Fruit fly (Drosophila melanogaster): ENCODE measurements around the gene eRF1.

eRF1 gene

dm6 chr3L:20375878-20376563, 27.9 kb downstream of the eRF1 start, which contains the start of the genes Ide and RhoBTB (continued):
- TF ChIP-seq CG14050 (GFP tag; IDR thresholded peaks at IDR 0.05): peak; percentile 33; the same call in 1 of the 3 replicates
- TF ChIP-seq CG2889 (GFP tag; IDR thresholded peaks at IDR 0.05): peak; percentile 64; the same call in 1 of the 3 replicates
- no peak for TF ChIP-seq CG1024 (GFP tag; IDR thresholded peaks at IDR 0.05)
- TF ChIP-seq CG6765 (GFP tag; optimal IDR thresholded peaks at IDR 0.05): no peak
- no peak for TF ChIP-seq fd64A (GFP tag; optimal IDR thresholded peaks at IDR 0.05)
- peak; percentile 87 for TF ChIP-seq CG14710 (tag; optimal IDR thresholded peaks at IDR 0.05)
- TF ChIP-seq CG11085 (GFP tag; IDR thresholded peaks at IDR 0.05): peak; percentile 84
- peak; percentile 11 for TF ChIP-seq CG17912 (GFP tag; optimal IDR thresholded peaks at IDR 0.05)
- peak; percentile 36 for TF ChIP-seq Hr39 (optimal IDR thresholded peaks at IDR 0.05)
- TF ChIP-seq Hey (tag; optimal IDR thresholded peaks at IDR 0.05): no peak
- peak; percentile 80 for TF ChIP-seq luna (GFP tag; optimal IDR thresholded peaks at IDR 0.05)
- peak; percentile 63 for TF ChIP-seq stwl (tag; optimal IDR thresholded peaks at IDR 0.05)
- TF ChIP-seq Dad (GFP tag; optimal IDR thresholded peaks at IDR 0.05): peak; percentile 45
- no peak for TF ChIP-seq CG6854 (GFP tag; optimal IDR thresholded peaks at IDR 0.05)
- peak; percentile 59 for TF ChIP-seq caup (GFP tag; optimal IDR thresholded peaks at IDR 0.05; ENCODE audit: severe bottlenecking)
- TF ChIP-seq eyg (GFP tag; optimal IDR thresholded peaks at IDR 0.05): peak; percentile 75
- peak; percentile 64 for TF ChIP-seq CG15479 (GFP tag; optimal IDR thresholded peaks at IDR 0.05)
- TF ChIP-seq CG32767 (GFP tag; IDR thresholded peaks at IDR 0.05): no peak
- TF ChIP-seq jing (GFP tag; optimal IDR thresholded peaks at IDR 0.05): peak; percentile 26
- peak; percentile 96 for TF ChIP-seq Abd-B (GFP tag; optimal IDR thresholded peaks at IDR 0.05)
- peak; percentile 87 for TF ChIP-seq CG2678 (tag; optimal IDR thresholded peaks at IDR 0.05)
- TF ChIP-seq ab (GFP tag; optimal IDR thresholded peaks at IDR 0.05): peak; percentile 61
- TF ChIP-seq Dbx (GFP tag; IDR thresholded peaks at IDR 0.05): peak; percentile 86
- TF ChIP-seq crc (GFP tag; optimal IDR thresholded peaks at IDR 0.05): peak; percentile 67
- peak; percentile 90 for TF ChIP-seq CG7786 (GFP tag; optimal IDR thresholded peaks at IDR 0.05)
- 0 out of 2 replicates have a peak, but pooled peaks have one; percentile 41 for TF ChIP-seq Rx (GFP tag; IDR thresholded peaks at IDR 0.05)
- peak; percentile 78 for TF ChIP-seq Fer3 (tag; optimal IDR thresholded peaks at IDR 0.05)
- TF ChIP-seq CG13424 (tag; optimal IDR thresholded peaks at IDR 0.05): peak; percentile 87
- no peak for TF ChIP-seq Vsx1 (GFP tag; optimal IDR thresholded peaks at IDR 0.05)
- peak; percentile 95 for TF ChIP-seq CG10267 (tag; optimal IDR thresholded peaks at IDR 0.05)
- TF ChIP-seq CG9876 (GFP tag; optimal IDR thresholded peaks at IDR 0.05): peak; percentile 85
- peak in 1 of 2 experiments; percentile 23 for TF ChIP-seq Trl (optimal IDR thresholded peaks at IDR 0.05)
- peak; percentile 86 for TF ChIP-seq Trl (GFP tag; optimal IDR thresholded peaks at IDR 0.05)
- peak; percentile 76 for TF ChIP-seq Usf (GFP tag; optimal IDR thresholded peaks at IDR 0.05)
- TF ChIP-seq pzg (GFP tag; optimal IDR thresholded peaks at IDR 0.05): peak; percentile 73
- peak; percentile 47 for TF ChIP-seq Mes4 (GFP tag; optimal IDR thresholded peaks at IDR 0.05)
- TF ChIP-seq CG10654 (GFP tag; optimal IDR thresholded peaks at IDR 0.05): peak; percentile 81
- peak; percentile 25 for TF ChIP-seq CG17802 (tag; optimal IDR thresholded peaks at IDR 0.05)
- TF ChIP-seq Adf1 (GFP tag; IDR thresholded peaks at IDR 0.05): peak; percentile 32; the same call in 1 of the 2 replicates
- TF ChIP-seq Hr78 (GFP tag; optimal IDR thresholded peaks at IDR 0.05): no peak
- TF ChIP-seq CG12104 (GFP tag; optimal IDR thresholded peaks at IDR 0.05): peak; percentile 69
- TF ChIP-seq Sin3A (optimal IDR thresholded peaks at IDR 0.05): peak; percentile 96
- peak; percentile 96 for TF ChIP-seq CG2120 (GFP tag; optimal IDR thresholded peaks at IDR 0.05)
- TF ChIP-seq CkIIα-i1 (GFP tag; IDR thresholded peaks at IDR 0.05): no peak
- peak; percentile 60; the same call in 1 of the 3 replicates for TF ChIP-seq C15 (GFP tag; IDR thresholded peaks at IDR 0.05)
- no peak for TF ChIP-seq hbn (GFP tag; IDR thresholded peaks at IDR 0.05; ENCODE audit: partially characterized antibody)
- TF ChIP-seq Gug (GFP tag; IDR thresholded peaks at IDR 0.05): peak; percentile 81; the same call in 2 of the 4 replicates
- TF ChIP-seq CG9609 (GFP tag; optimal IDR thresholded peaks at IDR 0.05): peak; percentile 80
- no peak for TF ChIP-seq B-H1 (GFP tag; IDR thresholded peaks at IDR 0.05)
- TF ChIP-seq CG14860 (GFP tag; IDR thresholded peaks at IDR 0.05; ENCODE audit: partially characterized antibody): no peak

Measured in whole organism, embryonic.